Worm (Caenorhabditis elegans) whole organism, late embryonic: ENCODE measurements around the gene ccar-1.

Source experiments
- ama-1 ChIP-seq: fragments of 150-350 bp; optimal IDR thresholded peaks from 2 replicates; lab custom pipeline; 2014
- ceh-9 ChIP-seq: sonication (generic microtip); optimal IDR thresholded peaks from 2 replicates; lab custom pipeline; 2016; ENCODE audit warnings: mild to moderate bottlenecking, missing genetic modification characterization, inconsistent platforms, missing compliant biosample characterization
- gmeb-2 ChIP-seq: sonication (generic microtip); optimal IDR thresholded peaks from 2 replicates; lab custom pipeline; 2016; ENCODE audit warnings: missing genetic modification characterization, inconsistent platforms, missing compliant biosample characterization
- hlh-6 ChIP-seq: sonication (generic microtip); optimal IDR thresholded peaks from 2 replicates; lab custom pipeline; 2016; ENCODE audit warnings: missing genotype, missing genetic modification characterization, missing compliant biosample characterization
- mec-3 ChIP-seq: sonication (generic microtip); optimal IDR thresholded peaks from 2 replicates; lab custom pipeline; 2016; ENCODE audit warnings: borderline replicate concordance, missing genetic modification characterization, missing compliant biosample characterization
- rnt-1 ChIP-seq: sonication (generic microtip); optimal IDR thresholded peaks from 2 replicates; lab custom pipeline; 2016; ENCODE audit warnings: missing genetic modification characterization, missing compliant biosample characterization
- unc-55 ChIP-seq: sonication (generic microtip); optimal IDR thresholded peaks from 2 replicates; lab custom pipeline; 2017; ENCODE audit warnings: missing biosample characterization, missing genetic modification reagents, missing genetic modification characterization

DNA sequence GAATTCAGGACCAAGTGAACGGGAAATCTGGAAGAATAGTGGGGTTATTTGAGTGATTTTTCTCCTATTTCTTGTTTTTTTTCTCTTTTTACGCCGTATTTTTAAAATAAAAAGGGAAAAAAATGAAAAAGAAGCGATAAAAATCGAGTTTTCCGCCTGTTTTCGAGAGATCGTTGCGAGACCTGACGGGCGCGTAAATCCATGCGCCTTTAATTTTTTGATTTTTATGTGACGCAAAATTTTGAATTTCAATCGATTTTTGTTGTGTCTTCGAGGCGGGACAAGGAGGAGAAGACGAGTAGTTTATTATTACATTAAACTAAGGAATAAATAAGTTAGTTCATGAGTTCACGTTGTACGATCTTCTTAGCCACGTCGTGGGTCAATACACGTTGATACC lies 42.3 kb downstream of the ccar-1 start:
- TF ChIP-seq ama-1 (no peak), mec-3 (no peak), ceh-9 (tag; lab: Kevin White, UChicago) (no peak), hlh-6 (no peak), gmeb-2 (no peak), rnt-1 (tag; lab: Kevin White, UChicago) (no peak), unc-55 (GFP tag; lab: Kevin White, UChicago) (no peak)
